Worm (Caenorhabditis elegans) whole organism, mixed stage, embryonic: ENCODE measurements around the gene srj-24.

Source experiments
- ceh-43 ChIP-seq: fragments of 200-800 bp; sonication (Bioruptor generic); optimal IDR thresholded peaks from 2 replicates; lab custom pipeline; 2018; ENCODE audit warnings: mild to moderate bottlenecking, missing genetic modification characterization, moderate library complexity, missing compliant biosample characterization
- flh-1 ChIP-seq: fragments of 200-800 bp; sonication (Bioruptor generic); optimal IDR thresholded peaks from 2 replicates; lab custom pipeline; 2018; ENCODE audit warnings: mild to moderate bottlenecking, missing genetic modification characterization, moderate library complexity, missing compliant biosample characterization
- ham-2 ChIP-seq: fragments of 200-800 bp; sonication (Bioruptor generic); optimal IDR thresholded peaks from 2 replicates; lab custom pipeline; 2018; ENCODE audit warnings: mild to moderate bottlenecking, missing genetic modification characterization, missing compliant biosample characterization
- mab-5 ChIP-seq: fragments of 150-350 bp; optimal IDR thresholded peaks from 2 replicates; lab custom pipeline; 2014; ENCODE audit warnings: missing biosample characterization, missing genetic modification characterization
- nhr-2 ChIP-seq: fragments of 150-350 bp; optimal IDR thresholded peaks from 2 replicates; lab custom pipeline; 2014; ENCODE audit warnings: missing biosample characterization, missing genetic modification characterization
- pha-4 ChIP-seq: fragments of 150-350 bp; optimal IDR thresholded peaks from 2 replicates; lab custom pipeline; 2018; ENCODE audit warnings: missing biosample characterization, missing genetic modification reagents, missing genetic modification characterization
- sptf-1 ChIP-seq: sonication (generic microtip); optimal IDR thresholded peaks from 2 replicates; lab custom pipeline; 2017; ENCODE audit warnings: mild to moderate bottlenecking, missing genetic modification characterization, moderate library complexity, missing compliant biosample characterization
- ztf-11 ChIP-seq: fragments of 150-350 bp; optimal IDR thresholded peaks from 2 replicates; lab custom pipeline; 2014; ENCODE audit warnings: missing biosample characterization, missing genetic modification characterization

ce11 chrV:777285-777684 is 38.6 kb upstream of the srj-24 start, which contains the start of gene R09E12.9:
- TF ChIP-seq mab-5 (tag; lab: Kevin White, UChicago) = no peak
- no peak for TF ChIP-seq nhr-2
- TF ChIP-seq ham-2 (GFP tag; lab: Kevin White, UChicago) = no peak
- no peak for TF ChIP-seq pha-4 (tag; lab: Kevin White, UChicago)
- TF ChIP-seq ceh-43 (GFP tag; lab: Kevin White, UChicago) = no peak
- no peak for TF ChIP-seq flh-1 (GFP tag; lab: Kevin White, UChicago)
- TF ChIP-seq sptf-1 = no peak
- TF ChIP-seq ztf-11 (tag; lab: Kevin White, UChicago) = no peak
